Fruit fly (Drosophila melanogaster): ENCODE data around the gene CG18754.

CG18754 gene

DNA sequence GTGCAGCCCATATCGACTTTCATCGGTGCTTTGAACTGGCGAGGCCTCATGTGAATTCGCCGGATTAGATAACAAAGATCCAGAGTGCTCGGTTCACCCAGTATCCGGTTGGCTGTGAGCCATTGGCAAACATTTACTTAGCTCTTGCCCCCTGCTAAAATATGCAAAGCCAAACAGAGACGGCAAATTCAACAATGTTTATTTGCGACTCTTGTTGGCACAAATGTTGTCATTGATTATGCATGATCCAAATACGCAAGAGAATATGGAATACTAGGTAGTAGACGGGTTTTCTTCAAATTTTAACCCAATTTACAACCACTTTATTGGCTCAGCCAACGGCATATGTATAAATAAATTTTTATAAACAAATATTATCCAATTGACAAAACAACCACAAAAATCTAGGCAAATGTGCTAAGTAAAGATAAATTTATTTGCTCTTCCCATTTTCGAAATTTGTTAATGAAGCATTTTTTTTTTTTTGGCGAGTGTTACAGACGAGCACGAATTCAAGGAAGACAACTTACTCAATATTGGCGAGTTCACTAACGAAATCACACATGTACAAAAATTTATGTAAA is 31.2 kb upstream of the CG18754 start (continued):
- TF ChIP-seq CG4282 (GFP tag; optimal IDR thresholded peaks at IDR 0.05) = no peak
- no peak for TF ChIP-seq CG4707 (GFP tag; optimal IDR thresholded peaks at IDR 0.05)
- TF ChIP-seq CG17385 (GFP tag; optimal IDR thresholded peaks at IDR 0.05) = peak; percentile 41
- TF ChIP-seq Hmx (GFP tag; optimal IDR thresholded peaks at IDR 0.05) = no peak
- no peak for TF ChIP-seq CG8388 (GFP tag; optimal IDR thresholded peaks at IDR 0.05)
- TF ChIP-seq ase (GFP tag; IDR thresholded peaks at IDR 0.05) = no peak
- peak; percentile 31 for TF ChIP-seq HLH54F (GFP tag; optimal IDR thresholded peaks at IDR 0.05)
- peak; percentile 24 for TF ChIP-seq CG2116 (GFP tag; optimal IDR thresholded peaks at IDR 0.05)
- peak; percentile 63 for TF ChIP-seq CG9932 (GFP tag; IDR thresholded peaks at IDR 0.05)
- no peak for TF ChIP-seq CG3407 (GFP tag; optimal IDR thresholded peaks at IDR 0.05)
- TF ChIP-seq CG12659 (GFP tag; optimal IDR thresholded peaks at IDR 0.05) = peak; percentile 77
- no peak for TF ChIP-seq aop (GFP tag; IDR thresholded peaks at IDR 0.05)
- no peak for TF ChIP-seq CG8089 (GFP tag; optimal IDR thresholded peaks at IDR 0.05)
- TF ChIP-seq CG2199 (GFP tag; IDR thresholded peaks at IDR 0.05) = no peak
- peak; percentile 30 for TF ChIP-seq CG34376 (GFP tag; optimal IDR thresholded peaks at IDR 0.05)
- TF ChIP-seq Lpt (GFP tag; optimal IDR thresholded peaks at IDR 0.05) = no peak
- TF ChIP-seq dysf (GFP tag; IDR thresholded peaks at IDR 0.05) = peak; percentile 78; the same call in 2 of the 3 replicates
- peak; percentile 59 for TF ChIP-seq Hey (tag; optimal IDR thresholded peaks at IDR 0.05)
- TF ChIP-seq Xrp1 (GFP tag; IDR thresholded peaks at IDR 0.05) = 0 out of 2 replicates have a peak, but pooled peaks have one; percentile 12
- no peak for TF ChIP-seq pnt (GFP tag; optimal IDR thresholded peaks at IDR 0.05)
- no peak for TF ChIP-seq dan (GFP tag; IDR thresholded peaks at IDR 0.05)
- peak; percentile 21 for TF ChIP-seq Asciz (GFP tag; optimal IDR thresholded peaks at IDR 0.05)
- TF ChIP-seq row (GFP tag; IDR thresholded peaks at IDR 0.05) = peak; percentile 28; the same call in 2 of the 3 replicates
- peak; percentile 88 for TF ChIP-seq CG3281 (GFP tag; optimal IDR thresholded peaks at IDR 0.05)
- TF ChIP-seq Mrtf (GFP tag; IDR thresholded peaks at IDR 0.05) = peak; percentile 49; the same call in 1 of the 3 replicates
- TF ChIP-seq pros (GFP tag; optimal IDR thresholded peaks at IDR 0.05) = no peak
- peak; percentile 40; the same call in 1 of the 2 replicates for TF ChIP-seq CG32767 (GFP tag; IDR thresholded peaks at IDR 0.05)
- peak; percentile 15 to 56 for TF ChIP-seq Hr51 (GFP tag; optimal IDR thresholded peaks at IDR 0.05)
- no peak for TF ChIP-seq insv (GFP tag; optimal IDR thresholded peaks at IDR 0.05)
- peak; percentile 23 for TF ChIP-seq ind (GFP tag; optimal IDR thresholded peaks at IDR 0.05)
- peak; percentile 6 for TF ChIP-seq CG30431 (GFP tag; optimal IDR thresholded peaks at IDR 0.05)
- TF ChIP-seq jing (GFP tag; optimal IDR thresholded peaks at IDR 0.05) = no peak
- peak; percentile 34; the same call in 1 of the 2 replicates for TF ChIP-seq MBD-R2 (GFP tag; IDR thresholded peaks at IDR 0.05)
- TF ChIP-seq zfh2 (GFP tag; optimal IDR thresholded peaks at IDR 0.05) = peak; percentile 54
- TF ChIP-seq CG12155 (GFP tag; optimal IDR thresholded peaks at IDR 0.05) = peak; percentile 55
- TF ChIP-seq sug (tag; optimal IDR thresholded peaks at IDR 0.05) = peak; percentile 51
- no peak for TF ChIP-seq CG17186 (GFP tag; optimal IDR thresholded peaks at IDR 0.05)
- TF ChIP-seq CG6765 (GFP tag; optimal IDR thresholded peaks at IDR 0.05) = peak; percentile 86
- no peak for TF ChIP-seq CG17829 (tag; optimal IDR thresholded peaks at IDR 0.05)
- TF ChIP-seq chm (GFP tag; IDR thresholded peaks at IDR 0.05) = no peak
- peak; percentile 2 for TF ChIP-seq pzg (GFP tag; optimal IDR thresholded peaks at IDR 0.05)
- TF ChIP-seq Atf-2 (GFP tag; optimal IDR thresholded peaks at IDR 0.05) = no peak
- peak; percentile 25 for TF ChIP-seq CG12744 (GFP tag; optimal IDR thresholded peaks at IDR 0.05)
- no peak for TF ChIP-seq CG8290 (GFP tag; optimal IDR thresholded peaks at IDR 0.05)
- peak in 1 of 2 experiments; percentile 96 for TF ChIP-seq CG8290 (tag; optimal IDR thresholded peaks at IDR 0.05)
- TF ChIP-seq ewg (GFP tag; optimal IDR thresholded peaks at IDR 0.05) = no peak
- 0 out of 2 replicates have a peak, but pooled peaks have one; percentile 16 for TF ChIP-seq ap (GFP tag; IDR thresholded peaks at IDR 0.05)
- peak; percentile 79 for TF ChIP-seq CG2678 (tag; optimal IDR thresholded peaks at IDR 0.05)
- TF ChIP-seq Dip3 (GFP tag; optimal IDR thresholded peaks at IDR 0.05) = peak; percentile 67
- peak; percentile 7; the same call in 1 of the 2 replicates for TF ChIP-seq onecut (GFP tag; IDR thresholded peaks at IDR 0.05)
- TF ChIP-seq CG17912 (GFP tag; optimal IDR thresholded peaks at IDR 0.05) = no peak
